Worm (Caenorhabditis elegans) whole organism, L3 larva: ENCODE results near the gene C01B10.7.

ENCODE experiments used
- ceh-9 ChIP-seq: sonication (generic microtip); optimal IDR thresholded peaks from 2 replicates; lab custom pipeline; 2018; ENCODE audit warnings: missing biosample characterization, missing genetic modification characterization
- daf-12 ChIP-seq: fragments of 150-350 bp; optimal IDR thresholded peaks from 2 replicates; lab custom pipeline; 2014; ENCODE audit warnings: missing biosample characterization, missing genetic modification reagents, missing genetic modification characterization
- egl-27 ChIP-seq: sonication (generic microtip); optimal IDR thresholded peaks from 4 replicates; lab custom pipeline; 2017; ENCODE audit warnings: missing biosample characterization, missing genetic modification reagents, missing genetic modification characterization
- elt-2 ChIP-seq: sonication (generic microtip); optimal IDR thresholded peaks from 2 replicates; lab custom pipeline; 2016; ENCODE audit warnings: missing genetic modification reagents, mild to moderate bottlenecking, missing genetic modification characterization, missing compliant biosample characterization
- elt-3 ChIP-seq, 3 experiments: fragments of 150-350 bp in 1 of 3; sonication (generic microtip) in 2 of 3; optimal IDR thresholded peaks; 2 replicates in 2 of 3; 4 replicates in 1 of 3; lab custom pipeline; 2014 to 2017; ENCODE audit warnings: missing biosample characterization in 3 of 3, missing genetic modification characterization in 3 of 3
- eor-1 ChIP-seq, 2 experiments: fragments of 150-350 bp; optimal IDR thresholded peaks; 2 replicates each; lab custom pipeline; 2014 to 2018; ENCODE audit warnings: missing biosample characterization in 2 of 2, missing genetic modification characterization in 2 of 2
- fkh-10 ChIP-seq: sonication (generic microtip); optimal IDR thresholded peaks from 2 replicates; lab custom pipeline; 2017; ENCODE audit warnings: missing biosample characterization, missing genetic modification reagents, missing genetic modification characterization
- fos-1 ChIP-seq: fragments of 150-350 bp; optimal IDR thresholded peaks from 2 replicates; lab custom pipeline; 2014; ENCODE audit warnings: missing biosample characterization, missing genetic modification characterization
- hmg-11 ChIP-seq: sonication (generic microtip); optimal IDR thresholded peaks from 2 replicates; lab custom pipeline; 2016; ENCODE audit warnings: missing genetic modification characterization, missing compliant biosample characterization
- jun-1 ChIP-seq: fragments of 150-350 bp; optimal IDR thresholded peaks from 2 replicates; lab custom pipeline; 2014; ENCODE audit warnings: missing biosample characterization, missing genetic modification reagents, missing genetic modification characterization
- lin-15B ChIP-seq: fragments of 150-350 bp; optimal IDR thresholded peaks from 2 replicates; lab custom pipeline; 2014; ENCODE audit warnings: missing biosample characterization, missing genetic modification characterization
- lin-39 ChIP-seq: fragments of 150-350 bp; optimal IDR thresholded peaks from 2 replicates; lab custom pipeline; 2018; ENCODE audit warnings: missing biosample characterization, missing genetic modification reagents, missing genetic modification characterization
- lsy-12 ChIP-seq: sonication (generic microtip); optimal IDR thresholded peaks from 2 replicates; lab custom pipeline; 2016; ENCODE audit warnings: mild to moderate bottlenecking, missing genetic modification characterization, missing compliant biosample characterization
- mdl-1 ChIP-seq: fragments of 150-350 bp; optimal IDR thresholded peaks from 2 replicates; lab custom pipeline; 2014; ENCODE audit warnings: missing biosample characterization, missing genetic modification characterization
- mml-1 ChIP-seq: fragments of 150-350 bp; sonication (generic microtip); optimal IDR thresholded peaks from 3 replicates; lab custom pipeline; 2014; ENCODE audit warnings: missing biosample characterization, missing genetic modification characterization
- nfya-1 ChIP-seq: sonication (generic microtip); optimal IDR thresholded peaks from 2 replicates; lab custom pipeline; 2017; ENCODE audit warnings: missing genetic modification characterization, mild to moderate bottlenecking, missing compliant biosample characterization, antibody characterized with exemption, moderate library complexity; ENCODE audit not compliant: insufficient read depth
- nhr-11 ChIP-seq: fragments of 150-350 bp; optimal IDR thresholded peaks from 2 replicates; lab custom pipeline; 2014; ENCODE audit warnings: missing biosample characterization, missing genetic modification characterization
- nhr-23 ChIP-seq: fragments of 150-350 bp; optimal IDR thresholded peaks from 2 replicates; lab custom pipeline; 2014; ENCODE audit warnings: missing biosample characterization, missing genetic modification reagents, missing genetic modification characterization
- nhr-237 ChIP-seq: fragments of 150-350 bp; optimal IDR thresholded peaks from 2 replicates; lab custom pipeline; 2014; ENCODE audit warnings: missing biosample characterization, missing genetic modification characterization
- nhr-25 ChIP-seq: sonication (generic microtip); optimal IDR thresholded peaks from 2 replicates; lab custom pipeline; 2017; ENCODE audit warnings: missing biosample characterization, missing genetic modification characterization
- nhr-28 ChIP-seq: fragments of 150-350 bp; optimal IDR thresholded peaks from 2 replicates; lab custom pipeline; 2014; ENCODE audit warnings: missing biosample characterization, missing genetic modification characterization
- nhr-43 ChIP-seq: sonication (generic microtip); optimal IDR thresholded peaks from 2 replicates; lab custom pipeline; 2016; ENCODE audit warnings: mild to moderate bottlenecking, missing genetic modification characterization, missing compliant biosample characterization; ENCODE audit not compliant: poor library complexity, severe bottlenecking
- nhr-76 ChIP-seq: fragments of 150-350 bp; sonication (generic microtip); optimal IDR thresholded peaks from 5 replicates; lab custom pipeline; 2014; ENCODE audit warnings: missing biosample characterization, missing genetic modification characterization
- pha-4 ChIP-seq: fragments of 150-350 bp; optimal IDR thresholded peaks from 2 replicates; lab custom pipeline; 2014; ENCODE audit warnings: missing biosample characterization, missing genetic modification reagents, missing genetic modification characterization
- pqm-1 ChIP-seq: fragments of 150-350 bp; optimal IDR thresholded peaks from 2 replicates; lab custom pipeline; 2017; ENCODE audit warnings: missing biosample characterization, missing genetic modification characterization, inconsistent platforms
- sea-2 ChIP-seq: fragments of 150-350 bp; sonication (generic microtip); optimal IDR thresholded peaks from 4 replicates; lab custom pipeline; 2014; ENCODE audit warnings: missing biosample characterization, missing genetic modification reagents, missing genetic modification characterization
- snpc-4 ChIP-seq: fragments of 150-350 bp; optimal IDR thresholded peaks from 2 replicates; lab custom pipeline; 2014; ENCODE audit warnings: missing biosample characterization, missing genetic modification characterization
- tbx-2 ChIP-seq: sonication (generic microtip); optimal IDR thresholded peaks from 2 replicates; lab custom pipeline; 2016; ENCODE audit warnings: mild to moderate bottlenecking, missing genetic modification characterization, missing compliant biosample characterization
- unc-39 ChIP-seq: sonication (generic microtip); optimal IDR thresholded peaks from 4 replicates; lab custom pipeline; 2017; ENCODE audit warnings: missing biosample characterization, missing genetic modification characterization
- unc-62 ChIP-seq: fragments of 150-350 bp; sonication (generic microtip); optimal IDR thresholded peaks from 4 replicates; lab custom pipeline; 2014; ENCODE audit warnings: missing biosample characterization, missing genetic modification reagents, missing genetic modification characterization
- zag-1 ChIP-seq: fragments of 150-350 bp; optimal IDR thresholded peaks from 2 replicates; lab custom pipeline; 2014; ENCODE audit warnings: missing biosample characterization, missing genetic modification characterization
- ztf-4 ChIP-seq: fragments of 150-350 bp; optimal IDR thresholded peaks from 2 replicates; lab custom pipeline; 2014; ENCODE audit warnings: missing biosample characterization, missing genetic modification characterization

The C01B10.7 gene

DNA sequence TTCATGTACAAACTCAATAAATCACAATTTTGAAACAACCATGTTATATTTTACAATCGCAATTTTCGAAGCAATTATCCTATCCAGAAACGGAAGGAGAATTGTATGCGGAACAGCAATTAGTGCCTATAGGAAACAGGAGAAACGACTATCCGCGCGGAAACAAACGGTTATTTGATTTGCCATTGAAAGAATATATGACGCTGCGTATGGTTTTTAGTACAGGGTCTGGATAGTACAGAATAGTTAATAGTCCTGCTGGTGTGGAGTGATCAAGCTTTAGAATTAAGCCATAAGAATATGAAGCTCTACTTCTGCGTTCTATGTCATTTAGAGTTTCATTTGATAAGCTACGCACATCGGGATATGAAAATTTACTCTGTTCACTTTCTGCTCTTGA is 8.5 kb downstream of the C01B10.7 start:
- TF ChIP-seq mdl-1 (tag; lab: Kevin White, UChicago) (no peak), jun-1 (no peak), mml-1 (no peak), nhr-11 (tag; lab: Kevin White, UChicago) (no peak), nhr-28 (tag; lab: Kevin White, UChicago) (no peak), fkh-10 (GFP tag; lab: Kevin White, UChicago) (no peak), egl-27 (tag; lab: Kevin White, UChicago) (no peak), nhr-25 (no peak), daf-12 (tag; lab: Kevin White, UChicago) (no peak), zag-1 (tag; lab: Kevin White, UChicago) (no peak), lin-39 (tag; lab: Kevin White, UChicago) (no peak), ztf-4 (tag; lab: Kevin White, UChicago) (no peak), sea-2 (no peak), lsy-12 (no peak), hmg-11 (tag; lab: Kevin White, UChicago) (no peak), pqm-1 (no peak), nfya-1 (tag; lab: Kevin White, UChicago) (no peak), lin-15B (tag; lab: Kevin White, UChicago) (no peak), fos-1 (no peak), pha-4 (tag; lab: Kevin White, UChicago) (no peak)

DNA sequence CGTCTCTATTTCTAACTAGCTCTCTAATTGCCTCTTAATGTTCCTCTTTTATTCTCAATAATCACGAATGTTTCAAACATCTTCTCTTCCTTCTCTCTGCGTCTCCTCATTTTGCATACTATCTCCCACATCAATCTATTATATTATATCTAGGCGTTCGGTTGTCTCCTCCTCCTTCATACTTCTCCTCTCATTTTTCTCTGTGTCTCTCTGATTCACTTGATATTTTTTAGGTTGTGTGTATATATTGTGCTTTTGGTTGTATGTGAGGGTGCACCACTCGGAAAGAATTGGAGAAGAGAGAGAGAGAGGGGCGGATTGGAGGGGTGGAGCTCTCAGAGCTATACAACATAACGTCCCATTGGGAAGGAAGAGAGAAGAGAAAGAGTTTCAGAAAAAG is 10.3 kb downstream of the C01B10.7 start:
- TF ChIP-seq nhr-25 (peak; percentile 26), ceh-9 (no peak), fkh-10 (GFP tag; lab: Kevin White, UChicago) (no peak), pha-4 (tag; lab: Kevin White, UChicago) (no peak), pqm-1 (no peak), nfya-1 (tag; lab: Kevin White, UChicago) (peak; percentile 30), nhr-23 (tag; lab: Kevin White, UChicago) (no peak), lin-39 (tag; lab: Kevin White, UChicago) (no peak), nhr-43 (tag; lab: Kevin White, UChicago) (no peak), snpc-4 (tag; lab: Kevin White, UChicago) (no peak), unc-39 (no peak), hmg-11 (tag; lab: Kevin White, UChicago) (peak; percentile 27), elt-2 (no peak), elt-3 (tag; optimal IDR thresholded peaks at IDR 0.05; lab: Kevin White, UChicago) (no peak), nhr-237 (no peak), lin-15B (tag; lab: Kevin White, UChicago) (no peak), nhr-76 (tag; lab: Kevin White, UChicago) (no peak)

DNA sequence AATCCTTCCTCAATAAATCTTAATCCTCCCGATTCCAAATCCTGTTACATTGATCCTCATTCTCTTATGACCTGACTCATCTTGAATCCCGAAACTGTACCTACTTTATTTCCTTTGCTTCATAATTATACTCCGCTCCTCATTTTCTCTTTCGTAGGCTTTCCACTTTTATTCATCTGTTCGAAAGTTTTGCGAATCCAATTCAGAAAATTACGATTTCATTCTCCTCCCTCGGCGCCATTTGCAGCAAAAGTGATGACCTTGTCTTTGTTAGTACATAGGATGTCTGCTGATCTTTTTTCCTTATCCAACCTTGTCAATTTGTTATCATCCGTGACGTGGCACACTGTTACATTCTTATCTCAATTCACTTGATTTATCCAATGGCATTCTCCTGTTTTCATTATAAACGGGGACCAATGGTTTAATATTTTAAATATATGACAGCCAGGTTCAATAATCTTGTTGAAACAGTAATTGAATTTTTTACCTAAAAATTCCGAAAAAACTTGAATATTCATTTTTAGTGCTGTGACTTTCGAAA is 14.2 kb downstream of the C01B10.7 start:
- peak; percentile 31 for TF ChIP-seq nhr-25
- TF ChIP-seq pqm-1 = no peak
- TF ChIP-seq nhr-76 (tag; lab: Kevin White, UChicago) = no peak
- no peak for TF ChIP-seq tbx-2 (tag; lab: Kevin White, UChicago)
- TF ChIP-seq lin-15B (tag; lab: Kevin White, UChicago) = no peak
- TF ChIP-seq eor-1 (tag; optimal IDR thresholded peaks at IDR 0.05; lab: Kevin White, UChicago) = no peak
- TF ChIP-seq unc-62 (GFP tag; lab: Kevin White, UChicago) = no peak
- no peak for TF ChIP-seq unc-39
- no peak for TF ChIP-seq pha-4 (tag; lab: Kevin White, UChicago)
- TF ChIP-seq elt-3 (tag; optimal IDR thresholded peaks at IDR 0.05; lab: Kevin White, UChicago) = peak in 1 of 3 experiments; percentile 29
- TF ChIP-seq nhr-43 (tag; lab: Kevin White, UChicago) = peak; percentile 20
- TF ChIP-seq fkh-10 (GFP tag; lab: Kevin White, UChicago) = no peak
- TF ChIP-seq mml-1 = no peak

DNA sequence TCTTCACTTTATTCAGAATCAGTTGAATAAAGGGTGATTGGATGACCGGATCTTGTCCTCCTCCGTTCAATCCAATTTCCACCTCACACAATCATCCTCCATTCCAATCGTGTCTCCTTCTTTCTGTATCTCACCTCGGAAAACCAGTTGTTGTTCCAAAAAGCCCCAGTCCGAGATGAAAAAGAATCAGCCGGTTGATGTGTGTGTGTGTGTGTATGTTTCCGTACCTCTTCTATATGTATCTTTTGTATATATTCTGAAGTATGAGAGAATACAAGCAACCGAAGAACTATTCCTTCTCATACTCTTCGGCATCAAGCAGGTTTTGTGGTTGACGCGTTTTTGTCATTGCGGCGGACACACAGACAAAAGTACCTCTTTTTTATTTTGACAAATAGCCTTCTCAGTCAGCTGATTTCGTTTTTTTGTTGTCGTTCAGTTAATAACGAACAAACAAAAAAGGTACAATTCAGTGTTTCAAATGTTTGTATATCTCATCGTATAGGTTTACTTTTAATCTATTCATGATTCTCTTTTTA is 15.4 kb downstream of the C01B10.7 start:
- TF ChIP-seq nhr-43 (tag; lab: Kevin White, UChicago) = peak; percentile 62
- peak; percentile 4 for TF ChIP-seq nhr-23 (tag; lab: Kevin White, UChicago)
- TF ChIP-seq nhr-25 = peak; percentile 70
- TF ChIP-seq nhr-76 (tag; lab: Kevin White, UChicago) = no peak
- no peak for TF ChIP-seq lsy-12
- TF ChIP-seq, all 47 proteins: peak for 3
